Worm (Caenorhabditis elegans) whole organism, L1 larva: ENCODE data around the gene pat-6.

Source experiments
- C04F5.9 ChIP-seq: sonication (generic microtip); optimal IDR thresholded peaks from 2 replicates; lab custom pipeline; 2016; ENCODE audit warnings: missing genetic modification characterization, missing compliant biosample characterization
- C34B4.2 ChIP-seq: sonication (generic microtip); optimal IDR thresholded peaks from 2 replicates; lab custom pipeline; 2017; ENCODE audit warnings: mild to moderate bottlenecking, missing genetic modification characterization, missing compliant biosample characterization
- F16B12.6 ChIP-seq: fragments of 150-350 bp; optimal IDR thresholded peaks from 2 replicates; lab custom pipeline; 2014; ENCODE audit warnings: missing biosample characterization, missing genetic modification characterization
- blmp-1 ChIP-seq: fragments of 150-350 bp; optimal IDR thresholded peaks from 2 replicates; lab custom pipeline; 2014; ENCODE audit warnings: missing biosample characterization, missing genetic modification characterization
- ceh-8 ChIP-seq: fragments of 200-800 bp; sonication (Bioruptor generic); optimal IDR thresholded peaks from 2 replicates; lab custom pipeline; 2018; ENCODE audit warnings: mild to moderate bottlenecking, missing genetic modification characterization, moderate library complexity, missing compliant biosample characterization
- dpl-1 ChIP-seq, 3 experiments: fragments of 150-350 bp in 2 of 3; sonication (generic microtip) in 1 of 3; optimal IDR thresholded peaks; 2 replicates each; lab custom pipeline; 2014 to 2017; ENCODE audit warnings: missing biosample characterization in 3 of 3, missing genetic modification characterization in 3 of 3, missing genetic modification reagents in 3 of 3
- dsc-1 ChIP-seq: sonication (generic microtip); optimal IDR thresholded peaks from 2 replicates; lab custom pipeline; 2016; ENCODE audit warnings: mild to moderate bottlenecking, missing genetic modification characterization, missing compliant biosample characterization
- efl-1 ChIP-seq, 4 experiments: fragments of 150-350 bp; optimal IDR thresholded peaks in 3 of 4; peaks in 1 of 4; 1 replicate in 1 of 4; 2 replicates in 3 of 4; lab custom pipeline; 2014; ENCODE audit warnings: missing biosample characterization in 2 of 4, missing genetic modification characterization in 2 of 4, missing genetic modification reagents in 2 of 4
- elt-2 ChIP-seq: sonication (generic microtip); optimal IDR thresholded peaks from 2 replicates; lab custom pipeline; 2016; ENCODE audit warnings: missing genetic modification characterization, mild to moderate bottlenecking, inconsistent platforms, missing compliant biosample characterization, missing genetic modification reagents
- elt-3 ChIP-seq, 6 experiments: fragments of 150-350 bp in 1 of 6; sonication (generic microtip); optimal IDR thresholded peaks; 2 replicates each; lab custom pipeline; 2017 to 2018; ENCODE audit warnings: missing biosample characterization in 6 of 6, missing genetic modification characterization in 6 of 6, inconsistent platforms in 1 of 6
- ets-5 ChIP-seq: fragments of 200-800 bp; sonication (Bioruptor generic); IDR thresholded peaks from 2 replicates; pipeline ENCODE4 v1.3.6; 2022; ENCODE audit warnings: missing genetic modification characterization, missing compliant biosample characterization
- fkh-4 ChIP-seq: sonication (generic microtip); optimal IDR thresholded peaks from 2 replicates; lab custom pipeline; 2016; ENCODE audit warnings: missing compliant biosample characterization, missing genetic modification characterization, borderline replicate concordance
- fkh-8 ChIP-seq: sonication (generic microtip); optimal IDR thresholded peaks from 2 replicates; lab custom pipeline; 2016; ENCODE audit warnings: mild to moderate bottlenecking, missing genetic modification characterization, missing compliant biosample characterization
- grh-1 ChIP-seq: fragments of 200-800 bp; sonication (Bioruptor generic); IDR thresholded peaks from 2 replicates; pipeline ENCODE4 v1.3.6; 2022; ENCODE audit warnings: missing genetic modification reagents, missing genetic modification characterization, missing compliant biosample characterization
- hpl-2 ChIP-seq: fragments of 150-350 bp; optimal IDR thresholded peaks from 2 replicates; lab custom pipeline; 2014; ENCODE audit warnings: missing biosample characterization, missing genetic modification reagents, missing genetic modification characterization
- isw-1 ChIP-seq: fragments of 200-800 bp; sonication (Bioruptor generic); IDR thresholded peaks from 2 replicates; pipeline ENCODE4 v1.3.6; 2022; ENCODE audit warnings: missing genetic modification characterization, missing compliant biosample characterization
- lin-14 ChIP-seq: fragments of 200-800 bp; sonication (Bioruptor generic); optimal IDR thresholded peaks from 2 replicates; lab custom pipeline; 2018; ENCODE audit warnings: mild to moderate bottlenecking, missing genetic modification characterization, moderate library complexity, missing compliant biosample characterization
- lin-15B ChIP-seq: fragments of 150-350 bp; sonication (generic microtip); optimal IDR thresholded peaks from 3 replicates; lab custom pipeline; 2014; ENCODE audit warnings: missing biosample characterization, missing genetic modification characterization
- lin-35 ChIP-seq, 2 experiments: fragments of 150-350 bp; optimal IDR thresholded peaks; 2 replicates each; lab custom pipeline; 2014; ENCODE audit warnings: missing biosample characterization in 2 of 2, missing genetic modification characterization in 2 of 2, missing genetic modification reagents in 2 of 2
- lir-3 ChIP-seq: sonication (generic microtip); optimal IDR thresholded peaks from 2 replicates; lab custom pipeline; 2016; ENCODE audit warnings: mild to moderate bottlenecking, missing genetic modification characterization, moderate library complexity, missing compliant biosample characterization; ENCODE audit not compliant: poor library complexity
- lsy-2 ChIP-seq, 2 experiments: fragments of 150-350 bp; optimal IDR thresholded peaks; 2 replicates each; lab custom pipeline; 2014; ENCODE audit warnings: missing biosample characterization in 2 of 2, missing genetic modification characterization in 2 of 2
- mdl-1 ChIP-seq, 2 experiments: fragments of 150-350 bp; optimal IDR thresholded peaks; 2 replicates each; lab custom pipeline; 2014 to 2017; ENCODE audit warnings: missing biosample characterization in 2 of 2, missing genetic modification characterization in 2 of 2, inconsistent platforms in 1 of 2
- mef-2 ChIP-seq: fragments of 150-350 bp; optimal IDR thresholded peaks from 2 replicates; lab custom pipeline; 2014; ENCODE audit warnings: missing biosample characterization, missing genetic modification characterization
- nhr-11 ChIP-seq: fragments of 150-350 bp; optimal IDR thresholded peaks from 2 replicates; lab custom pipeline; 2014; ENCODE audit warnings: missing biosample characterization, missing genetic modification characterization
- nhr-12 ChIP-seq: sonication (generic microtip); optimal IDR thresholded peaks from 2 replicates; lab custom pipeline; 2017; ENCODE audit warnings: missing biosample characterization, missing genetic modification characterization
- nhr-19 ChIP-seq: fragments of 200-800 bp; sonication (Bioruptor generic); conservative IDR thresholded peaks from 2 replicates; pipeline ENCODE4 v1.3.6; 2022; ENCODE audit warnings: missing genetic modification characterization, missing compliant biosample characterization
- nhr-20 ChIP-seq: sonication (generic microtip); optimal IDR thresholded peaks from 2 replicates; lab custom pipeline; 2016; ENCODE audit warnings: mild to moderate bottlenecking, missing genetic modification characterization, missing compliant biosample characterization
- nhr-47 ChIP-seq: sonication (generic microtip); optimal IDR thresholded peaks from 2 replicates; lab custom pipeline; 2016; ENCODE audit warnings: mild to moderate bottlenecking, missing genetic modification characterization, moderate library complexity, missing compliant biosample characterization
- nhr-71 ChIP-seq: sonication (generic microtip); optimal IDR thresholded peaks from 2 replicates; lab custom pipeline; 2016; ENCODE audit warnings: mild to moderate bottlenecking, missing genetic modification characterization, moderate library complexity, missing compliant biosample characterization
- nhr-76 ChIP-seq: sonication (generic microtip); optimal IDR thresholded peaks from 2 replicates; lab custom pipeline; 2017; ENCODE audit warnings: missing biosample characterization, missing genetic modification characterization
- nhr-77 ChIP-seq: fragments of 150-350 bp; optimal IDR thresholded peaks from 2 replicates; lab custom pipeline; 2014; ENCODE audit warnings: missing biosample characterization, missing genetic modification characterization
- nhr-84 ChIP-seq: sonication (generic microtip); optimal IDR thresholded peaks from 2 replicates; lab custom pipeline; 2017; ENCODE audit warnings: missing biosample characterization, missing genetic modification characterization
- nhr-85 ChIP-seq: sonication (generic microtip); peaks from one replicate; lab custom pipeline; 2016; ENCODE audit warnings: missing genetic modification characterization, inconsistent platforms, missing compliant biosample characterization
- nhr-90 ChIP-seq: sonication (generic microtip); optimal IDR thresholded peaks from 2 replicates; lab custom pipeline; 2016; ENCODE audit warnings: mild to moderate bottlenecking, missing genetic modification characterization, missing compliant biosample characterization; ENCODE audit not compliant: poor library complexity
- pag-3 ChIP-seq: sonication (generic microtip); optimal IDR thresholded peaks from 2 replicates; lab custom pipeline; 2017; ENCODE audit warnings: missing genetic modification characterization, mild to moderate bottlenecking, missing compliant biosample characterization, antibody characterized with exemption, borderline replicate concordance; ENCODE audit not compliant: insufficient read depth
- pax-3 ChIP-seq: fragments of 200-800 bp; sonication (Bioruptor generic); optimal IDR thresholded peaks from 2 replicates; lab custom pipeline; 2018; ENCODE audit warnings: mild to moderate bottlenecking, missing genetic modification characterization, moderate library complexity, missing compliant biosample characterization
- rnt-1 ChIP-seq: sonication (generic microtip); optimal IDR thresholded peaks from 2 replicates; lab custom pipeline; 2016; ENCODE audit warnings: mild to moderate bottlenecking, missing genetic modification characterization, moderate library complexity, missing compliant biosample characterization
- skn-1 ChIP-seq: fragments of 150-350 bp; optimal IDR thresholded peaks from 2 replicates; lab custom pipeline; 2014; ENCODE audit warnings: missing biosample characterization, missing genetic modification characterization
- snu-23 ChIP-seq: sonication (generic microtip); optimal IDR thresholded peaks from 2 replicates; lab custom pipeline; 2016; ENCODE audit warnings: missing genetic modification characterization, missing compliant biosample characterization
- swsn-7 ChIP-seq: sonication (generic microtip); optimal IDR thresholded peaks from 2 replicates; lab custom pipeline; 2016; ENCODE audit warnings: missing genetic modification characterization, missing compliant biosample characterization
- tbx-2 ChIP-seq: sonication (generic microtip); optimal IDR thresholded peaks from 2 replicates; lab custom pipeline; 2016; ENCODE audit warnings: missing genetic modification characterization, missing compliant biosample characterization
- unc-130 ChIP-seq: fragments of 150-350 bp; optimal IDR thresholded peaks from 2 replicates; lab custom pipeline; 2017; ENCODE audit warnings: missing biosample characterization, missing genetic modification characterization, inconsistent platforms
- unc-62 ChIP-seq: fragments of 150-350 bp; optimal IDR thresholded peaks from 2 replicates; lab custom pipeline; 2014; ENCODE audit warnings: missing biosample characterization, missing genetic modification reagents, missing genetic modification characterization
- unc-86 ChIP-seq: sonication (generic microtip); optimal IDR thresholded peaks from 2 replicates; lab custom pipeline; 2016; ENCODE audit warnings: missing genetic modification characterization, missing compliant biosample characterization
- vab-15 ChIP-seq: sonication (generic microtip); optimal IDR thresholded peaks from 2 replicates; lab custom pipeline; 2017; ENCODE audit warnings: missing genotype, mild to moderate bottlenecking, missing genetic modification characterization, missing compliant biosample characterization
- xbp-1 ChIP-seq: sonication (generic microtip); optimal IDR thresholded peaks from 2 replicates; lab custom pipeline; 2016; ENCODE audit warnings: missing genetic modification characterization, missing compliant biosample characterization
- ztf-11 ChIP-seq, 2 experiments: sonication (generic microtip); optimal IDR thresholded peaks; 2 replicates each; lab custom pipeline; 2016 to 2017; ENCODE audit warnings: missing genetic modification characterization in 2 of 2, missing biosample characterization in 1 of 2, missing compliant biosample characterization in 1 of 2

The pat-6 gene

DNA sequence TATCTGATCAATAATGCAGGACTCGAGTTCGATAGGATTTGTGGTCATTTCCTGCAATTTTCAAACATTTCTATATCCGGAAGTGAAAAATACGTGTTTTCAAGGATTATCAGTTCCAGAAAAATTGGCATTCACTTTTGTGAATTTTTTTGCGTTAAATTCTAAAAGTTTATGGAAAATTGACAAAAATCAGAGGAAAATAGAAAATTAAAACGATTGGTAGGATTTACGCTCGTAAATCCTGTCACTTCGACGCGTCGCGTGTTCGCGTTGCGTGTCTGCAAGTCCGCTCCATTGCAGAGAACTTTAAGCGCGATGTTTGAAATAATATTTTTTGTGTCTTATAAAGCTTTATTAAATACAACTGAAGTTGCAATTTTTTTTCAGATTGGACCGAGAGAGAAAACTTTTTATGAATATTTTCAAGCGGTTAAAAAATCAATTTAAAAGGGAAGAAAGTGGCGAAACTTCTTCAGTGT is 8.6 kb downstream of the pat-6 start, which contains the start of gene rcat-1 (continued):
- TF ChIP-seq fkh-4 (tag; lab: Kevin White, UChicago), result no peak
- TF ChIP-seq unc-86 (tag; lab: Kevin White, UChicago), result peak; percentile 59
- TF ChIP-seq ceh-8, result no peak
- TF ChIP-seq nhr-11 (tag; lab: Kevin White, UChicago), result peak; percentile 43
- TF ChIP-seq mef-2, result no peak
- TF ChIP-seq nhr-12 (tag; lab: Kevin White, UChicago), result no peak
- TF ChIP-seq swsn-7, result peak; percentile 62
- TF ChIP-seq snu-23 (GFP tag; lab: Kevin White, UChicago), result peak; percentile 88
- peak; percentile 97 to 99 for TF ChIP-seq lin-35 (GFP tag; optimal IDR thresholded peaks at IDR 0.05; lab: Kevin White, UChicago)
- TF ChIP-seq dsc-1, result peak; percentile 44
- TF ChIP-seq skn-1, result peak; percentile 89

DNA sequence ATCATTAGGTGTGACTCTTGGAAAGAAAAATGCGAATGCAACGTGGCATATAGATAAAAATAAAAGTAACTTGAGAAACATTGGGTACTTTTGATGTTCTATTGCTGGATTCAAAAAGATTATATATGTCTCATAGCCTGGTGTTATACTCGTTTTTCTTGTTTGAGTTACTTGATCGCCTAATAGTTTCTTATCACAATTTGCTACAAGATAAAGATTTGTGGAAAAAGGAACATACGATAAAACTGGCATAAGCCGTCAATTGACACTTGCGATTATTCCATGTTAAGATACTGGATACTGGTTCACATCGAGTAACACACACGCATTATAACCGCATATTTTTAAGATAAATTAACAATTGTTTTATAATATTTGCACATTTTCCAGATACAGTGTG is 11.6 kb downstream of the pat-6 start, which contains the start of gene grl-19:
TSS of gene grl-19 (minus strand) at position 101 of the 400 bp plus-strand sequence.
- TF ChIP-seq lir-3 (tag; lab: Kevin White, UChicago) (no peak), dsc-1 (no peak), nhr-77 (tag; lab: Kevin White, UChicago) (no peak), fkh-8 (tag; lab: Kevin White, UChicago) (no peak), lin-15B (no peak), C04F5.9 (no peak), ztf-11 (tag; optimal IDR thresholded peaks at IDR 0.05; lab: Kevin White, UChicago) (no peak), nhr-19 (GFP tag; lab: Robert Waterston, UW) (no peak), nhr-90 (tag; lab: Kevin White, UChicago) (no peak), nhr-85 (no peak), mdl-1 (tag; optimal IDR thresholded peaks at IDR 0.05; lab: Kevin White, UChicago) (no peak), pag-3 (tag; lab: Kevin White, UChicago) (no peak), unc-62 (GFP tag; lab: Kevin White, UChicago) (no peak)

DNA sequence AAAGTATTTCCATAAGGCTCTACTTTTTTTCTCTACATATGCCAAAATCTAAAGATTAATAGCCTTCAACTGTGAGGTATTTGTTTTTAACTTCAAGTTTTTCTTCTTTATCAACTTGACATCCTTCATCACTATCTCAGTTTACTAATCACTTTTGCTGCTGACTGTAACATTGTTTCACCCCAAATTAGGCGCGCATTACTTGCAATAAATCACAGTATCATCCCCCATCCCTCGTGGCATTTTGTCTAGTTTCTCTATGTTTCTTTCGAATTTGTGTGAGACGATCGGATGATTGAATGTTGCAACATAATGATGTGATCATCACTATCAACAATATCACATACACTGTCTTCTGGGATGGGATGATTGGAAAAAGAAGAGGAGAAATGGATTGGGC is 16.5 kb downstream of the pat-6 start:
- TF ChIP-seq nhr-84 (tag; lab: Kevin White, UChicago) (no peak), dpl-1 (GFP tag; optimal IDR thresholded peaks at IDR 0.05; lab: Kevin White, UChicago) (peak in 2 of 3 experiments; percentile 8 to 38), blmp-1 (tag; lab: Kevin White, UChicago) (peak; percentile 89), lin-14 (GFP tag; lab: Kevin White, UChicago) (peak; percentile 67), nhr-76 (no peak), lsy-2 (tag; optimal IDR thresholded peaks at IDR 0.05; lab: Kevin White, UChicago) (peak; percentile 13 to 62), unc-62 (GFP tag; lab: Kevin White, UChicago) (no peak), efl-1 (optimal IDR thresholded peaks at IDR 0.05; lab: Kevin White, UChicago) (peak in 1 of 2 experiments; percentile 7), efl-1 (GFP tag; optimal IDR thresholded peaks at IDR 0.05 in 1 of 2; lab: Kevin White, UChicago) (peak in 1 of 2 experiments; percentile 84), grh-1 (GFP tag; lab: Robert Waterston, UW) (peak; percentile 43; the same call in 1 of the 2 replicates), lin-35 (GFP tag; optimal IDR thresholded peaks at IDR 0.05; lab: Kevin White, UChicago) (peak in 1 of 2 experiments; percentile 76), elt-2 (no peak), nhr-47 (tag; lab: Kevin White, UChicago) (peak; percentile 44), mdl-1 (tag; optimal IDR thresholded peaks at IDR 0.05; lab: Kevin White, UChicago) (peak in 1 of 2 experiments; percentile 93), nhr-20 (tag; lab: Kevin White, UChicago) (peak; percentile 73), vab-15 (peak; percentile 64), nhr-90 (tag; lab: Kevin White, UChicago) (peak; percentile 67), nhr-71 (tag; lab: Kevin White, UChicago) (peak; percentile 78), tbx-2 (tag; lab: Kevin White, UChicago) (peak; percentile 50), rnt-1 (peak; percentile 1), unc-130 (tag; lab: Kevin White, UChicago) (peak; percentile 32), F16B12.6 (tag; lab: Kevin White, UChicago) (no peak), C34B4.2 (tag; lab: Kevin White, UChicago) (no peak), nhr-85 (peak; percentile 94), ets-5 (GFP tag; lab: Robert Waterston, UW) (no peak), snu-23 (GFP tag; lab: Kevin White, UChicago) (peak; percentile 64), elt-3 (tag; optimal IDR thresholded peaks at IDR 0.05; lab: Kevin White, UChicago) (peak in 3 of 6 experiments; percentile 35 to 98 (median 92)), pax-3 (no peak), xbp-1 (tag; lab: Kevin White, UChicago) (no peak), isw-1 (no peak), nhr-19 (GFP tag; lab: Robert Waterston, UW) (peak; percentile 51), pag-3 (tag; lab: Kevin White, UChicago) (no peak), hpl-2 (GFP tag; lab: Kevin White, UChicago) (peak; percentile 2)
